Worm (Caenorhabditis elegans) whole organism, L4/young adult: ENCODE results near the gene fip-4.

Experiments used
- W03F9.2 ChIP-seq: fragments of 150-350 bp; optimal IDR thresholded peaks from 2 replicates; lab custom pipeline; 2014; ENCODE audit warnings: missing biosample characterization, missing genetic modification characterization
- dao-5 ChIP-seq: sonication (generic microtip); optimal IDR thresholded peaks from 2 replicates; lab custom pipeline; 2016; ENCODE audit warnings: missing genotype, missing genetic modification characterization, moderate library complexity, missing compliant biosample characterization
- him-1 ChIP-seq: sonication (generic microtip); optimal IDR thresholded peaks from 2 replicates; lab custom pipeline; 2016; ENCODE audit warnings: missing genotype, missing genetic modification reagents, missing genetic modification characterization, missing compliant biosample characterization

ce11 chrV:8602638-8603037 lies 8.4 kb downstream of the fip-4 start, which contains the start of gene F41E6.15:
- TF ChIP-seq him-1 (tag; lab: Kevin White, UChicago): no peak
- no peak for TF ChIP-seq W03F9.2
- TF ChIP-seq dao-5 (tag; lab: Kevin White, UChicago): no peak
